Fruit fly (Drosophila melanogaster): ENCODE data around the gene CG44227.

The CG44227 gene

DNA sequence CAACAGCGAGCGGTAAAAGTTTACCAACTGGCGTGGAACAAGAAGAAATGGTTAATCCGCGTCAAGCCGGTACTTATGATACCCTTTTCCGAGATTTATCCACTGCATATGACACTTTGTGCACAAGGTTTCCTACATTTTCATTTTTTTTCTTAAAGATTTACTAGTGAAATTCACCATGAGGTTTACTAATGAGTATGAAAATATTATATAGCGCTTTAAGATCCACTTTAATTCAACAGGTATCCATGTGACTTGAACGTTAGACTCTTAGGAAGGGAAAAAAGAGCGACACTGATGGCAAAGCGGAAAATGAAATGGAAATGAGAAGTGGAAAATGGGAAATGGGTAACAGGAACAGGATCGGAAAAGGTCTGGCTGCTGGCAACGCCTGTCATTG is 46.3 kb downstream of the CG44227 start:
- TF ChIP-seq EcR (GFP tag; optimal IDR thresholded peaks at IDR 0.05) (no peak), Dll (optimal IDR thresholded peaks at IDR 0.05) (no peak), usp (GFP tag; optimal IDR thresholded peaks at IDR 0.05) (no peak), psq (optimal IDR thresholded peaks at IDR 0.05) (no peak), pan (optimal IDR thresholded peaks at IDR 0.05) (no peak), CG8478 (optimal IDR thresholded peaks at IDR 0.05) (no peak)

- no peak for TF ChIP-seq Dll (optimal IDR thresholded peaks at IDR 0.05)
- TF ChIP-seq usp (GFP tag; optimal IDR thresholded peaks at IDR 0.05), result no peak
- no peak for TF ChIP-seq EcR (GFP tag; optimal IDR thresholded peaks at IDR 0.05)
- TF ChIP-seq psq (optimal IDR thresholded peaks at IDR 0.05), result no peak
- TF ChIP-seq pan (optimal IDR thresholded peaks at IDR 0.05), result no peak
- TF ChIP-seq CG8478 (optimal IDR thresholded peaks at IDR 0.05), result no peak
Measured at dm6 chr3R:8635778-8636177, 49.2 kb downstream of the CG44227 start, which contains the start of gene Or85e. Or85e (minus strand) TSS chr3R:8635878.

Data from whole organism.